Fruit fly (Drosophila melanogaster): ENCODE data around the gene CG43354.
A peak's percentile ranks its signal among the peaks of the same experiment; 100 is the strongest.

Gene CG43354

dm6 chr2L:18313922-18314712, 4.9 kb upstream of the CG43354 start:
- TF ChIP-seq CG14655 (GFP tag; optimal IDR thresholded peaks at IDR 0.05) (no peak), EcR (GFP tag; optimal IDR thresholded peaks at IDR 0.05) (peak; percentile 27), Ets98B (GFP tag; IDR thresholded peaks at IDR 0.05) (0 out of 2 replicates have a peak, but pooled peaks have one; percentile 29), fd96Ca (GFP tag; IDR thresholded peaks at IDR 0.05) (peak; percentile 56; the same call in 1 of the 3 replicates), CG12605 (GFP tag; IDR thresholded peaks at IDR 0.05) (peak; percentile 40; the same call in 1 of the 2 replicates)

- peak; percentile 96 for TF ChIP-seq CG9948 (tag; optimal IDR thresholded peaks at IDR 0.05)
- peak; percentile 35; the same call in 1 of the 3 replicates for TF ChIP-seq CG4496 (GFP tag; IDR thresholded peaks at IDR 0.05)
- TF ChIP-seq gl (tag; optimal IDR thresholded peaks at IDR 0.05): peak; percentile 73
- peak; percentile 51 for TF ChIP-seq CG13204 (GFP tag; optimal IDR thresholded peaks at IDR 0.05)
- no peak for TF ChIP-seq Ets98B (GFP tag; IDR thresholded peaks at IDR 0.05)
- peak; percentile 94 for TF ChIP-seq CG17806 (tag; optimal IDR thresholded peaks at IDR 0.05)
- peak; percentile 94 for TF ChIP-seq CG8159 (tag; optimal IDR thresholded peaks at IDR 0.05)
- peak; percentile 86 for TF ChIP-seq Snoo (tag; optimal IDR thresholded peaks at IDR 0.05)
- TF ChIP-seq EcR (GFP tag; optimal IDR thresholded peaks at IDR 0.05): no peak
- peak; percentile 90 for TF ChIP-seq CG34367 (tag; optimal IDR thresholded peaks at IDR 0.05)
- peak; percentile 91 for TF ChIP-seq CG15710 (tag; optimal IDR thresholded peaks at IDR 0.05)
- TF ChIP-seq CG10348 (GFP tag; IDR thresholded peaks at IDR 0.05): no peak
- peak; percentile 83 for TF ChIP-seq Pif1A (GFP tag; optimal IDR thresholded peaks at IDR 0.05)
- TF ChIP-seq D1 (tag; optimal IDR thresholded peaks at IDR 0.05): peak; percentile 72
- peak; percentile 81 for TF ChIP-seq Pif1B (GFP tag; optimal IDR thresholded peaks at IDR 0.05)
- TF ChIP-seq CG8301 (tag; optimal IDR thresholded peaks at IDR 0.05): peak; percentile 80
- TF ChIP-seq CG32121 (GFP tag; IDR thresholded peaks at IDR 0.05): 0 out of 2 replicates have a peak, but pooled peaks have one; percentile 60
- peak; percentile 92 for TF ChIP-seq CG14655 (GFP tag; optimal IDR thresholded peaks at IDR 0.05)
- TF ChIP-seq fd96Ca (GFP tag; IDR thresholded peaks at IDR 0.05): peak; percentile 41; the same call in 2 of the 3 replicates
- TF ChIP-seq rn (GFP tag; IDR thresholded peaks at IDR 0.05): peak; percentile 30; the same call in 1 of the 2 replicates
- TF ChIP-seq CG12605 (GFP tag; IDR thresholded peaks at IDR 0.05): peak; percentile 27; the same call in 1 of the 2 replicates
Observed at dm6 chr2L:18312309-18312708, 3.1 kb upstream of the CG43354 start.

dm6 chr2L:18311564-18312279, 2.5 kb upstream of the CG43354 start:
- TF ChIP-seq gl (tag; optimal IDR thresholded peaks at IDR 0.05) (peak; percentile 9), EcR (GFP tag; optimal IDR thresholded peaks at IDR 0.05) (peak; percentile 36), CG9948 (tag; optimal IDR thresholded peaks at IDR 0.05) (no peak), CG17806 (tag; optimal IDR thresholded peaks at IDR 0.05) (no peak), rn (GFP tag; IDR thresholded peaks at IDR 0.05) (no peak), CG8301 (tag; optimal IDR thresholded peaks at IDR 0.05) (no peak), fd96Ca (GFP tag; IDR thresholded peaks at IDR 0.05) (no peak)

dm6 chr2L:18310489-18310888, 1.2 kb upstream of the CG43354 start:
- peak; percentile 83 for TF ChIP-seq CG15710 (tag; optimal IDR thresholded peaks at IDR 0.05)
- TF ChIP-seq CG32121 (GFP tag; IDR thresholded peaks at IDR 0.05): peak; percentile 77
- peak; percentile 76; the same call in 1 of the 2 replicates for TF ChIP-seq CG12605 (GFP tag; IDR thresholded peaks at IDR 0.05)
- TF ChIP-seq CG17806 (tag; optimal IDR thresholded peaks at IDR 0.05): peak; percentile 85
- TF ChIP-seq CG8159 (tag; optimal IDR thresholded peaks at IDR 0.05): peak; percentile 86
- TF ChIP-seq CG10348 (GFP tag; IDR thresholded peaks at IDR 0.05): no peak
- peak; percentile 74 for TF ChIP-seq Pif1A (GFP tag; optimal IDR thresholded peaks at IDR 0.05)
- TF ChIP-seq CG14655 (GFP tag; optimal IDR thresholded peaks at IDR 0.05): peak; percentile 90
- TF ChIP-seq CG34367 (tag; optimal IDR thresholded peaks at IDR 0.05): peak; percentile 75
- TF ChIP-seq D1 (tag; optimal IDR thresholded peaks at IDR 0.05): peak; percentile 62
- TF ChIP-seq CG13204 (GFP tag; optimal IDR thresholded peaks at IDR 0.05): peak; percentile 48
- TF ChIP-seq gl (tag; optimal IDR thresholded peaks at IDR 0.05): peak; percentile 59
- TF ChIP-seq CG9948 (tag; optimal IDR thresholded peaks at IDR 0.05): peak; percentile 88
- no peak for TF ChIP-seq EcR (GFP tag; optimal IDR thresholded peaks at IDR 0.05)
- TF ChIP-seq CG8301 (tag; optimal IDR thresholded peaks at IDR 0.05): peak; percentile 84
- TF ChIP-seq Ets98B (GFP tag; IDR thresholded peaks at IDR 0.05): peak; percentile 77
- peak; percentile 72 for TF ChIP-seq Snoo (tag; optimal IDR thresholded peaks at IDR 0.05)
- peak; percentile 74 for TF ChIP-seq Pif1B (GFP tag; optimal IDR thresholded peaks at IDR 0.05)
- TF ChIP-seq fd96Ca (GFP tag; IDR thresholded peaks at IDR 0.05): peak; percentile 78
- TF ChIP-seq rn (GFP tag; IDR thresholded peaks at IDR 0.05): peak; percentile 42; the same call in 1 of the 2 replicates
- TF ChIP-seq CG4496 (GFP tag; IDR thresholded peaks at IDR 0.05): peak; percentile 85

dm6 chr2L:18308652-18309051, 594 bp downstream of the CG43354 start:
- TF ChIP-seq CG10348 (GFP tag; IDR thresholded peaks at IDR 0.05) (no peak), rn (GFP tag; IDR thresholded peaks at IDR 0.05) (no peak), CG15710 (tag; optimal IDR thresholded peaks at IDR 0.05) (no peak), CG9948 (tag; optimal IDR thresholded peaks at IDR 0.05) (no peak), CG13204 (GFP tag; optimal IDR thresholded peaks at IDR 0.05) (no peak), CG14655 (GFP tag; optimal IDR thresholded peaks at IDR 0.05) (no peak), CG17806 (tag; optimal IDR thresholded peaks at IDR 0.05) (no peak), CG8159 (tag; optimal IDR thresholded peaks at IDR 0.05) (no peak), Snoo (tag; optimal IDR thresholded peaks at IDR 0.05) (no peak), CG32121 (GFP tag; IDR thresholded peaks at IDR 0.05) (no peak), fd96Ca (GFP tag; IDR thresholded peaks at IDR 0.05) (no peak), D1 (tag; optimal IDR thresholded peaks at IDR 0.05) (no peak), gl (tag; optimal IDR thresholded peaks at IDR 0.05) (no peak), Pif1A (GFP tag; optimal IDR thresholded peaks at IDR 0.05) (no peak), Ets98B (GFP tag; IDR thresholded peaks at IDR 0.05) (no peak), CG8301 (tag; optimal IDR thresholded peaks at IDR 0.05) (no peak), EcR (GFP tag; optimal IDR thresholded peaks at IDR 0.05) (no peak)

All from whole organism, pupa.